Fruit fly (Drosophila melanogaster) whole organism, prepupa: ENCODE measurements around the gene CG14053.

Source experiments
- Blimp-1 ChIP-seq: fragments of 200-800 bp; sonication (Bioruptor generic); optimal IDR thresholded peaks from 3 replicates; lab custom pipeline; 2017; ENCODE audit warnings: missing biosample characterization, missing genetic modification characterization, mild to moderate bottlenecking, moderate library complexity, missing genetic modification reagents
- CG10631 ChIP-seq: fragments of 200-800 bp; sonication (Bioruptor generic); optimal IDR thresholded peaks from 2 replicates; lab custom pipeline; 2016; ENCODE audit warnings: missing biosample characterization, missing genetic modification characterization
- CG10669 ChIP-seq: fragments of 200-800 bp; sonication (Bioruptor generic); optimal IDR thresholded peaks from 3 replicates; lab custom pipeline; 2018; ENCODE audit warnings: missing biosample characterization, mild to moderate bottlenecking, missing genetic modification characterization, moderate library complexity
- CG11294 ChIP-seq: fragments of 200-800 bp; sonication (Bioruptor generic); IDR thresholded peaks from 2 replicates; pipeline ENCODE4 v1.3.6; 2022; ENCODE audit warnings: missing biosample characterization, missing genetic modification characterization
- CG11762 ChIP-seq: fragments of 200-800 bp; sonication (Bioruptor generic); optimal IDR thresholded peaks from 3 replicates; lab custom pipeline; 2016; ENCODE audit warnings: missing biosample characterization, missing genetic modification characterization; ENCODE audit not compliant: insufficient read depth
- CG11902 ChIP-seq: fragments of 200-800 bp; sonication (Bioruptor generic); optimal IDR thresholded peaks from 3 replicates; lab custom pipeline; 2016; ENCODE audit warnings: missing biosample characterization, missing genetic modification characterization
- CG15336 ChIP-seq: fragments of 200-800 bp; sonication (Bioruptor generic); IDR thresholded peaks from 2 replicates; pipeline ENCODE4 v1.3.6; 2022; ENCODE audit warnings: missing biosample characterization, missing genetic modification characterization
- CG16779 ChIP-seq: fragments of 200-800 bp; sonication (Bioruptor generic); optimal IDR thresholded peaks from 3 replicates; lab custom pipeline; 2017; ENCODE audit warnings: missing biosample characterization, mild to moderate bottlenecking, missing genetic modification characterization
- CG3032 ChIP-seq: fragments of 200-800 bp; optimal IDR thresholded peaks from 2 replicates; lab custom pipeline; 2019; ENCODE audit warnings: missing biosample characterization, mild to moderate bottlenecking, missing genetic modification characterization, moderate library complexity
- CG31627 ChIP-seq: fragments of 200-800 bp; sonication (Bioruptor generic); optimal IDR thresholded peaks from 3 replicates; lab custom pipeline; 2016; ENCODE audit warnings: missing biosample characterization, missing genetic modification characterization
- CG32006 ChIP-seq: fragments of 200-800 bp; sonication (Bioruptor generic); optimal IDR thresholded peaks from 3 replicates; lab custom pipeline; 2017; ENCODE audit warnings: missing biosample characterization, mild to moderate bottlenecking, missing genetic modification characterization
- CG34406 ChIP-seq: fragments of 200-800 bp; sonication (Bioruptor generic); optimal IDR thresholded peaks from 3 replicates; lab custom pipeline; 2016; ENCODE audit warnings: missing biosample characterization, missing genetic modification characterization
- CG3919 ChIP-seq: fragments of 200-800 bp; sonication (Bioruptor generic); optimal IDR thresholded peaks from 3 replicates; lab custom pipeline; 2016; ENCODE audit warnings: missing biosample characterization, missing genetic modification characterization
- CG4318 ChIP-seq: fragments of 200-800 bp; sonication (Bioruptor generic); optimal IDR thresholded peaks from 3 replicates; lab custom pipeline; 2017; ENCODE audit warnings: missing biosample characterization, mild to moderate bottlenecking, missing genetic modification characterization
- CG6163 ChIP-seq: fragments of 200-800 bp; sonication (Bioruptor generic); IDR thresholded peaks from 3 replicates; pipeline ENCODE4 v1.3.6; 2022; ENCODE audit warnings: missing biosample characterization, missing genetic modification characterization
- CG6276 ChIP-seq: fragments of 200-800 bp; sonication (Bioruptor generic); optimal IDR thresholded peaks from 2 replicates; lab custom pipeline; 2017; ENCODE audit warnings: missing biosample characterization, mild to moderate bottlenecking, missing genetic modification characterization
- CG6792 ChIP-seq: fragments of 200-800 bp; sonication (Bioruptor generic); optimal IDR thresholded peaks from 3 replicates; lab custom pipeline; 2016; ENCODE audit warnings: missing biosample characterization, missing genetic modification characterization
- CG6808 ChIP-seq: fragments of 200-800 bp; sonication (Bioruptor generic); optimal IDR thresholded peaks from 3 replicates; lab custom pipeline; 2017; ENCODE audit warnings: missing biosample characterization, missing genetic modification characterization, mild to moderate bottlenecking, moderate library complexity, missing genetic modification reagents
- CG6854 ChIP-seq: fragments of 200-800 bp; sonication (Bioruptor generic); optimal IDR thresholded peaks from 2 replicates; lab custom pipeline; 2017; ENCODE audit warnings: missing biosample characterization, mild to moderate bottlenecking, missing genetic modification characterization
- CG7368 ChIP-seq: fragments of 200-800 bp; sonication (Bioruptor generic); optimal IDR thresholded peaks from 3 replicates; lab custom pipeline; 2016; ENCODE audit warnings: missing biosample characterization, missing genetic modification characterization
- CG8119 ChIP-seq: fragments of 200-800 bp; sonication (Bioruptor generic); IDR thresholded peaks from 3 replicates; pipeline ENCODE4 v1.3.6; 2022; ENCODE audit warnings: missing biosample characterization, missing genetic modification characterization
- CG9139 ChIP-seq: fragments of 200-800 bp; sonication (Bioruptor generic); optimal IDR thresholded peaks from 3 replicates; lab custom pipeline; 2017; ENCODE audit warnings: missing biosample characterization, mild to moderate bottlenecking, missing genetic modification characterization
- Eip78C ChIP-seq: fragments of 200-800 bp; sonication (Bioruptor generic); peaks from one replicate; lab custom pipeline; 2016; ENCODE audit warnings: missing biosample characterization, missing genetic modification characterization
- Eip93F ChIP-seq: fragments of 200-800 bp; sonication (Bioruptor generic); optimal IDR thresholded peaks from 2 replicates; lab custom pipeline; 2016; ENCODE audit warnings: missing biosample characterization, mild to moderate bottlenecking, missing genetic modification characterization
- Ets21C ChIP-seq: fragments of 200-800 bp; sonication (Bioruptor generic); optimal IDR thresholded peaks from 3 replicates; lab custom pipeline; 2016; ENCODE audit warnings: missing biosample characterization, missing genetic modification characterization
- Ets96B ChIP-seq: fragments of 200-800 bp; optimal IDR thresholded peaks from 2 replicates; lab custom pipeline; 2019; ENCODE audit warnings: missing biosample characterization, mild to moderate bottlenecking, missing genetic modification characterization, moderate library complexity
- Gug ChIP-seq: fragments of 200-800 bp; sonication (Bioruptor generic); IDR thresholded peaks from 2 replicates; pipeline ENCODE4 v1.3.6; 2022; ENCODE audit warnings: missing biosample characterization, missing genetic modification characterization
- Hr38 ChIP-seq: sonication (Bioruptor generic); optimal IDR thresholded peaks from 2 replicates; lab custom pipeline; 2016; ENCODE audit warnings: missing biosample characterization, missing genetic modification characterization
- Hr39 ChIP-seq: fragments of 200-800 bp; sonication (Bioruptor generic); optimal IDR thresholded peaks from 2 replicates; lab custom pipeline; 2016; ENCODE audit warnings: missing biosample characterization, missing genetic modification characterization
- Hr4 ChIP-seq: fragments of 200-800 bp; sonication (Bioruptor generic); optimal IDR thresholded peaks from 3 replicates; lab custom pipeline; 2016; ENCODE audit warnings: missing biosample characterization, missing genetic modification characterization
- Lpt ChIP-seq: fragments of 200-800 bp; sonication (Bioruptor generic); optimal IDR thresholded peaks from 3 replicates; lab custom pipeline; 2016; ENCODE audit warnings: missing biosample characterization, missing genetic modification characterization
- OdsH ChIP-seq: fragments of 200-800 bp; sonication (Bioruptor generic); optimal IDR thresholded peaks from 3 replicates; lab custom pipeline; 2016; ENCODE audit warnings: missing biosample characterization, missing genetic modification characterization
- Smox ChIP-seq: fragments of 200-800 bp; sonication (Bioruptor generic); optimal IDR thresholded peaks from 3 replicates; lab custom pipeline; 2016; ENCODE audit warnings: missing biosample characterization, missing genetic modification characterization
- Sox14 ChIP-seq: fragments of 200-800 bp; sonication (Bioruptor generic); optimal IDR thresholded peaks from 3 replicates; lab custom pipeline; 2016; ENCODE audit warnings: missing biosample characterization, missing genetic modification characterization
- Sox15 ChIP-seq: fragments of 200-800 bp; sonication (Bioruptor generic); optimal IDR thresholded peaks from 3 replicates; lab custom pipeline; 2016; ENCODE audit warnings: missing biosample characterization, missing genetic modification characterization
- achi ChIP-seq: fragments of 200-800 bp; sonication (Bioruptor generic); optimal IDR thresholded peaks from 3 replicates; lab custom pipeline; 2016; ENCODE audit warnings: missing biosample characterization, missing genetic modification characterization
- cyc ChIP-seq: fragments of 200-800 bp; sonication (Bioruptor generic); optimal IDR thresholded peaks from 3 replicates; lab custom pipeline; 2016; ENCODE audit warnings: missing biosample characterization, missing genetic modification characterization
- dac ChIP-seq: fragments of 200-800 bp; sonication (Bioruptor generic); optimal IDR thresholded peaks from 2 replicates; lab custom pipeline; 2017; ENCODE audit warnings: missing biosample characterization, mild to moderate bottlenecking, missing genetic modification characterization
- eg ChIP-seq: fragments of 200-800 bp; sonication (Bioruptor generic); IDR thresholded peaks from 3 replicates; pipeline ENCODE4 v1.3.6; 2022; ENCODE audit warnings: missing biosample characterization, missing genetic modification characterization
- esn ChIP-seq: fragments of 200-800 bp; sonication (Bioruptor generic); optimal IDR thresholded peaks from 2 replicates; lab custom pipeline; 2016; ENCODE audit warnings: missing biosample characterization, mild to moderate bottlenecking, missing genetic modification characterization, moderate library complexity
- fd59A ChIP-seq: fragments of 200-800 bp; sonication (Bioruptor generic); optimal IDR thresholded peaks from 2 replicates; lab custom pipeline; 2017; ENCODE audit warnings: missing biosample characterization, mild to moderate bottlenecking, missing genetic modification characterization, missing genetic modification reagents
- fd85E ChIP-seq: fragments of 200-800 bp; sonication (Bioruptor generic); optimal IDR thresholded peaks from 3 replicates; lab custom pipeline; 2016; ENCODE audit warnings: missing biosample characterization, missing genetic modification characterization
- fkh ChIP-seq: fragments of 200-800 bp; sonication (Bioruptor generic); optimal IDR thresholded peaks from 3 replicates; lab custom pipeline; 2017; ENCODE audit warnings: missing biosample characterization, mild to moderate bottlenecking, missing genetic modification characterization, moderate library complexity
- net ChIP-seq: fragments of 200-800 bp; sonication (Bioruptor generic); optimal IDR thresholded peaks from 3 replicates; lab custom pipeline; 2016; ENCODE audit warnings: missing biosample characterization, missing genetic modification characterization
- pdm3 ChIP-seq: fragments of 200-800 bp; sonication (Bioruptor generic); optimal IDR thresholded peaks from 3 replicates; lab custom pipeline; 2016; ENCODE audit warnings: missing biosample characterization, missing genetic modification characterization
- salr ChIP-seq, 2 experiments: fragments of 200-800 bp; sonication (Bioruptor generic); optimal IDR thresholded peaks; 3 replicates each; lab custom pipeline; 2016 to 2018; ENCODE audit warnings: missing biosample characterization in 2 of 2, missing genetic modification characterization in 2 of 2, mild to moderate bottlenecking in 1 of 2
- spab ChIP-seq: fragments of 200-800 bp; sonication (Bioruptor generic); optimal IDR thresholded peaks from 2 replicates; lab custom pipeline; 2017; ENCODE audit warnings: missing biosample characterization, mild to moderate bottlenecking, missing genetic modification characterization, missing genetic modification reagents
- ss ChIP-seq, 2 experiments: fragments of 200-800 bp; sonication (Bioruptor generic); optimal IDR thresholded peaks; 2 replicates in 1 of 2; 3 replicates in 1 of 2; lab custom pipeline; 2017 to 2018; ENCODE audit warnings: mild to moderate bottlenecking in 2 of 2, missing biosample characterization in 2 of 2, missing genetic modification characterization in 2 of 2, moderate library complexity in 1 of 2
- svp ChIP-seq: fragments of 200-800 bp; sonication (Bioruptor generic); peaks from one replicate; lab custom pipeline; 2016; ENCODE audit warnings: missing biosample characterization, missing genetic modification characterization
- vri ChIP-seq: fragments of 200-800 bp; sonication (Bioruptor generic); optimal IDR thresholded peaks from 3 replicates; lab custom pipeline; 2016; ENCODE audit warnings: missing biosample characterization, mild to moderate bottlenecking, missing genetic modification characterization

Gene CG14053

DNA sequence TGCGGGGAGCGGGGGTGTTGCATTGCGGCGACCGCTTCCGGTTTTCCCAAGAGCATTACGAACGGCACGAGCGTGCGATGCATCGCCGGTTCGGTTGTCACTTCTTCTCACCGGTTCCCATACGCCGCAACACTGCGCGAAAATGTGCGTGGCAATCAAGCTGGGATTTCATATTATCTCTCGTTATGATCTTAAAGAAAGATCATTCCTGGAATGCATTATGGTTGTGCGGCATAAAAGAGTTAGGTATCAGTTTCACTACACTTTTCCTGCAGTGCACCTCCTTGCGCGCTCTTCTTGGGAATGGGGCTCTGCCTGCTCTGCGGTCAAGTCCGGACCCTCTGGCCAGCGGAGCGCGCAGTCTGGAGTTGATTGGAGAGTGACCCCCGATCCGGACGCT lies 27.6 kb downstream of the CG14053 start (continued):
- TF ChIP-seq Ets96B (tag; lab: Kevin White, UChicago) (no peak), fd59A (GFP tag; lab: Kevin White, UChicago) (no peak), CG10669 (GFP tag; lab: Kevin White, UChicago) (no peak), Lpt (GFP tag; lab: Kevin White, UChicago) (peak; percentile 38), Eip93F (no peak), achi (GFP tag; lab: Kevin White, UChicago) (peak; percentile 40), CG34406 (no peak)

DNA sequence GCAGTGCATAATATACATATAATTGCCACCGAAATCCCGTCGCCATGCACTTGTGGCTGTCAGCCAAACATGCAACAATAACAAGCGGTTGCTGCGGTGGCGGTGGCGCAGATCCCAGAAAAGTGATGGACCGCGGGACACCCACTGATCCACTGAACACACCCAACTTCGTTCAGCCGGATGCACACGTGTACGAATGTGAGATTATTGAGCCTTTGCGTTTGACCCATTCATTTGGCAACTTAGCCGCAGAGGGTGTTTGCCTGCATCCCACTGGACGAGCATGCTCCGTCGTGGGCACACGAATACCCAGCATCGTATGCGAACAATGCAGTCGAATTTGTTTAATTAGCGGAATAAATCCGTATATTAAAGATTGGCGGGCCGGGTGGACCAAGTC lies 28.3 kb downstream of the CG14053 start:
- TF ChIP-seq Sox14 (GFP tag; lab: Kevin White, UChicago): no peak
- no peak for TF ChIP-seq Sox15 (GFP tag; lab: Kevin White, UChicago)
- TF ChIP-seq cyc (GFP tag; lab: Kevin White, UChicago): no peak
- no peak for TF ChIP-seq CG3919 (GFP tag; lab: Kevin White, UChicago)
- peak; percentile 53 for TF ChIP-seq Hr4 (GFP tag; lab: Kevin White, UChicago)
- TF ChIP-seq net (GFP tag; lab: Kevin White, UChicago): no peak
- peak; percentile 7 for TF ChIP-seq pdm3
- TF ChIP-seq ss (GFP tag; optimal IDR thresholded peaks at IDR 0.05; lab: Kevin White, UChicago): no peak
- TF ChIP-seq Lpt (GFP tag; lab: Kevin White, UChicago): peak; percentile 35
- peak; percentile 72 for TF ChIP-seq CG15336 (GFP tag; lab: Robert Waterston, UW)
- TF ChIP-seq salr (GFP tag; optimal IDR thresholded peaks at IDR 0.05; lab: Kevin White, UChicago): no peak
- TF ChIP-seq CG6163 (GFP tag; lab: Robert Waterston, UW): peak; percentile 55
- no peak for TF ChIP-seq fd59A (GFP tag; lab: Kevin White, UChicago)
- peak; percentile 23; the same call in 1 of the 2 replicates for TF ChIP-seq CG11294 (GFP tag; lab: Robert Waterston, UW)
- TF ChIP-seq CG6276 (GFP tag; lab: Kevin White, UChicago): peak; percentile 28
- no peak for TF ChIP-seq CG11902
- no peak for TF ChIP-seq Hr39
- TF ChIP-seq CG32006 (GFP tag; lab: Kevin White, UChicago): peak; percentile 62
- no peak for TF ChIP-seq Ets21C (GFP tag; lab: Kevin White, UChicago)
- no peak for TF ChIP-seq CG10631 (GFP tag; lab: Kevin White, UChicago)
- TF ChIP-seq Ets96B (tag; lab: Kevin White, UChicago): no peak
- TF ChIP-seq CG3032: no peak
- peak; percentile 66 for TF ChIP-seq CG8119
- no peak for TF ChIP-seq fd85E
- TF ChIP-seq svp (GFP tag; lab: Kevin White, UChicago): peak; percentile 48
- TF ChIP-seq vri (GFP tag; lab: Kevin White, UChicago): no peak
- TF ChIP-seq dac (GFP tag; lab: Kevin White, UChicago): peak; percentile 15
- no peak for TF ChIP-seq Hr38 (GFP tag; lab: Kevin White, UChicago)
- TF ChIP-seq spab (GFP tag; lab: Kevin White, UChicago): no peak
- no peak for TF ChIP-seq Blimp-1 (GFP tag; lab: Kevin White, UChicago)
- TF ChIP-seq eg (GFP tag; lab: Robert Waterston, UW): peak; percentile 81
- TF ChIP-seq Smox (GFP tag; lab: Kevin White, UChicago): no peak
- no peak for TF ChIP-seq CG16779 (tag; lab: Kevin White, UChicago)
- TF ChIP-seq fkh (GFP tag; lab: Kevin White, UChicago): no peak
- no peak for TF ChIP-seq CG31627
- peak; percentile 36; the same call in 1 of the 2 replicates for TF ChIP-seq Gug
- TF ChIP-seq CG6808 (GFP tag; lab: Kevin White, UChicago): no peak
- TF ChIP-seq CG4318: peak; percentile 0
- TF ChIP-seq CG6792: no peak
- no peak for TF ChIP-seq Eip93F
- no peak for TF ChIP-seq CG11762
- TF ChIP-seq CG7368: no peak
- TF ChIP-seq Eip78C (GFP tag; lab: Kevin White, UChicago): peak; percentile 14
- no peak for TF ChIP-seq OdsH (GFP tag; lab: Kevin White, UChicago)
- no peak for TF ChIP-seq esn
- TF ChIP-seq CG6854 (GFP tag; lab: Kevin White, UChicago): no peak
- TF ChIP-seq CG9139 (GFP tag; lab: Kevin White, UChicago): no peak
- TF ChIP-seq, all 60 proteins: peak for 15
